Fruit fly (Drosophila melanogaster) whole organism, embryonic: ENCODE data around the gene Sec15.

ENCODE experiments used
- Awh ChIP-seq: fragments of 200-800 bp; sonication (Bioruptor generic); IDR thresholded peaks from 2 replicates; pipeline ENCODE4, ENCODE4 v1.3.6; 2022; ENCODE audit warnings: missing biosample characterization, missing genetic modification characterization
- C15 ChIP-seq: fragments of 200-800 bp; sonication (Bioruptor generic); IDR thresholded peaks from 3 replicates; pipeline ENCODE4 v1.3.6; 2022; ENCODE audit warnings: missing biosample characterization, missing genetic modification characterization
- CG10979 ChIP-seq: fragments of 200-800 bp; sonication (Bioruptor generic); optimal IDR thresholded peaks from 2 replicates; lab custom pipeline; 2018; ENCODE audit warnings: missing biosample characterization, mild to moderate bottlenecking, missing genetic modification characterization, moderate library complexity
- CG11398 ChIP-seq: fragments of 200-800 bp; sonication (Bioruptor generic); optimal IDR thresholded peaks from 2 replicates; lab custom pipeline; 2016; ENCODE audit warnings: missing biosample characterization, missing genetic modification characterization
- CG11723 ChIP-seq: fragments of 200-800 bp; sonication (Bioruptor generic); optimal IDR thresholded peaks from 2 replicates; lab custom pipeline; 2017; ENCODE audit warnings: missing biosample characterization, mild to moderate bottlenecking, missing genetic modification characterization
- CG12299 ChIP-seq: fragments of 200-800 bp; sonication (Bioruptor generic); optimal IDR thresholded peaks from 2 replicates; lab custom pipeline; 2018; ENCODE audit warnings: missing biosample characterization, mild to moderate bottlenecking, missing genetic modification characterization
- CG17612 ChIP-seq: fragments of 200-800 bp; sonication (Bioruptor generic); IDR thresholded peaks from 2 replicates; pipeline ENCODE4 v1.3.6; 2022; ENCODE audit warnings: missing biosample characterization, missing genetic modification characterization
- CG18599 ChIP-seq: fragments of 200-800 bp; sonication (Bioruptor generic); optimal IDR thresholded peaks from 3 replicates; lab custom pipeline; 2017; ENCODE audit warnings: missing biosample characterization, missing genetic modification characterization, mild to moderate bottlenecking, moderate library complexity, missing genetic modification reagents
- CG2678 ChIP-seq: fragments of 200-800 bp; sonication (Bioruptor generic); optimal IDR thresholded peaks from 3 replicates; lab custom pipeline; 2019; ENCODE audit warnings: missing biosample characterization, mild to moderate bottlenecking, missing genetic modification characterization, moderate library complexity
- CG2875 ChIP-seq: fragments of 200-800 bp; sonication (Bioruptor generic); optimal IDR thresholded peaks from 2 replicates; lab custom pipeline; 2017; ENCODE audit warnings: missing biosample characterization, mild to moderate bottlenecking, missing genetic modification characterization, missing genetic modification reagents
- CG30431 ChIP-seq: fragments of 200-800 bp; sonication (Bioruptor generic); optimal IDR thresholded peaks from 2 replicates; lab custom pipeline; 2017; ENCODE audit warnings: missing biosample characterization, missing genetic modification characterization
- CG33213 ChIP-seq: fragments of 200-800 bp; sonication (Bioruptor generic); optimal IDR thresholded peaks from 3 replicates; lab custom pipeline; 2016; ENCODE audit warnings: missing biosample characterization, missing genetic modification characterization
- CG4424 ChIP-seq: fragments of 200-800 bp; sonication (Bioruptor generic); optimal IDR thresholded peaks from 3 replicates; lab custom pipeline; 2016; ENCODE audit warnings: missing biosample characterization, missing genetic modification characterization
- CG4707 ChIP-seq: fragments of 200-800 bp; sonication (Bioruptor generic); optimal IDR thresholded peaks from 2 replicates; lab custom pipeline; 2018; ENCODE audit warnings: missing biosample characterization, mild to moderate bottlenecking, missing genetic modification characterization, moderate library complexity
- CG5245 ChIP-seq: fragments of 200-800 bp; sonication (Bioruptor generic); optimal IDR thresholded peaks from 3 replicates; lab custom pipeline; 2016; ENCODE audit warnings: missing biosample characterization, missing genetic modification characterization
- CG5953 ChIP-seq: fragments of 200-800 bp; sonication (Bioruptor generic); IDR thresholded peaks from 2 replicates; pipeline ENCODE4 v1.3.6; 2022; ENCODE audit warnings: missing biosample characterization, missing genetic modification characterization
- CG6689 ChIP-seq: fragments of 200-800 bp; sonication (Bioruptor generic); IDR thresholded peaks from 2 replicates; pipeline ENCODE4 v1.3.6; 2022; ENCODE audit warnings: missing biosample characterization, missing genetic modification characterization
- CG6765 ChIP-seq: fragments of 200-800 bp; sonication (Bioruptor generic); optimal IDR thresholded peaks from 3 replicates; lab custom pipeline; 2017; ENCODE audit warnings: missing biosample characterization, mild to moderate bottlenecking, missing genetic modification characterization
- CG7271 ChIP-seq: fragments of 200-800 bp; sonication (Bioruptor generic); optimal IDR thresholded peaks from 2 replicates; lab custom pipeline; 2018; ENCODE audit warnings: missing biosample characterization, mild to moderate bottlenecking, missing genetic modification characterization, moderate library complexity
- CG7928 ChIP-seq: fragments of 200-800 bp; sonication (Bioruptor generic); optimal IDR thresholded peaks from 2 replicates; lab custom pipeline; 2017; ENCODE audit warnings: missing biosample characterization, mild to moderate bottlenecking, missing genetic modification characterization
- CrebB ChIP-seq: fragments of 200-800 bp; sonication (Bioruptor generic); optimal IDR thresholded peaks from 3 replicates; lab custom pipeline; 2018; ENCODE audit warnings: missing biosample characterization, mild to moderate bottlenecking, missing genetic modification characterization
- Dip2 ChIP-seq: fragments of 200-800 bp; sonication (Bioruptor generic); IDR thresholded peaks from 2 replicates; pipeline ENCODE4 v1.3.6; 2022; ENCODE audit warnings: missing biosample characterization, missing genetic modification characterization
- Elba2 ChIP-seq: fragments of 200-800 bp; sonication (Bioruptor generic); optimal IDR thresholded peaks from 3 replicates; lab custom pipeline; 2016; ENCODE audit warnings: missing biosample characterization, missing genetic modification characterization
- Fer2 ChIP-seq: fragments of 200-800 bp; sonication (Bioruptor generic); optimal IDR thresholded peaks from 2 replicates; lab custom pipeline; 2018; ENCODE audit warnings: missing biosample characterization, mild to moderate bottlenecking, missing genetic modification characterization, moderate library complexity
- Lpt ChIP-seq: fragments of >200 bp; optimal IDR thresholded peaks from 2 replicates; lab custom pipeline; 2018; ENCODE audit warnings: missing biosample characterization, missing genetic modification characterization
- Neu2 ChIP-seq: fragments of 200-800 bp; sonication (Bioruptor generic); optimal IDR thresholded peaks from 3 replicates; lab custom pipeline; 2016; ENCODE audit warnings: missing biosample characterization, missing genetic modification characterization, borderline replicate concordance
- Scr ChIP-seq: fragments of 200-800 bp; sonication (Bioruptor generic); IDR thresholded peaks from 2 replicates; pipeline ENCODE4 v1.3.6; 2022; ENCODE audit warnings: missing biosample characterization, missing genetic modification characterization; ENCODE audit not compliant: partially characterized antibody
- Stat92E ChIP-seq, 3 experiments: fragments of >200 bp in 2 of 3; fragments of 200-800 bp in 1 of 3; sonication (Bioruptor generic) in 1 of 3; optimal IDR thresholded peaks; 2 replicates each; lab custom pipeline; 2017 to 2019; ENCODE audit warnings: missing biosample characterization in 3 of 3, missing genetic modification characterization in 3 of 3, mild to moderate bottlenecking in 1 of 3, moderate library complexity in 1 of 3
- Xrp1 ChIP-seq: fragments of 200-800 bp; sonication (Bioruptor generic); IDR thresholded peaks from 2 replicates; pipeline ENCODE4 v1.3.6; 2022; ENCODE audit warnings: missing biosample characterization, missing genetic modification characterization
- amos ChIP-seq: fragments of 200-800 bp; sonication (Bioruptor generic); IDR thresholded peaks from 2 replicates; pipeline ENCODE4 v1.3.6; 2022; ENCODE audit warnings: missing biosample characterization, missing genetic modification characterization; ENCODE audit not compliant: partially characterized antibody
- cad ChIP-seq: fragments of >200 bp; optimal IDR thresholded peaks from 2 replicates; lab custom pipeline; 2017; ENCODE audit warnings: missing biosample characterization, missing genetic modification characterization
- caup ChIP-seq: fragments of 200-800 bp; sonication (Bioruptor generic); optimal IDR thresholded peaks from 3 replicates; lab custom pipeline; 2017; ENCODE audit warnings: missing biosample characterization, mild to moderate bottlenecking, missing genetic modification characterization, moderate library complexity; ENCODE audit not compliant: severe bottlenecking
- chm ChIP-seq: fragments of 200-800 bp; sonication (Bioruptor generic); IDR thresholded peaks from 2 replicates; pipeline ENCODE4 v1.3.6; 2022; ENCODE audit warnings: missing biosample characterization, missing genetic modification characterization
- dpn ChIP-seq, 2 experiments: fragments of 200-800 bp; sonication (Bioruptor generic); optimal IDR thresholded peaks; 3 replicates each; lab custom pipeline; 2016; ENCODE audit warnings: missing biosample characterization in 2 of 2, missing genetic modification characterization in 2 of 2
- fd102C ChIP-seq: fragments of 200-800 bp; sonication (Bioruptor generic); optimal IDR thresholded peaks from 2 replicates; lab custom pipeline; 2018; ENCODE audit warnings: missing biosample characterization, mild to moderate bottlenecking, missing genetic modification characterization, moderate library complexity
- fu2 ChIP-seq: fragments of 200-800 bp; sonication (Bioruptor generic); optimal IDR thresholded peaks from 2 replicates; lab custom pipeline; 2016; ENCODE audit warnings: missing biosample characterization, missing genetic modification characterization
- gt ChIP-seq: fragments of 200-800 bp; sonication (Bioruptor generic); IDR thresholded peaks from 2 replicates; pipeline ENCODE4 v1.3.6; 2022; ENCODE audit warnings: missing biosample characterization, missing genetic modification characterization
- ham ChIP-seq: fragments of 200-800 bp; sonication (Bioruptor generic); IDR thresholded peaks from 2 replicates; pipeline ENCODE4 v1.3.6; 2022; ENCODE audit warnings: missing biosample characterization, missing genetic modification characterization
- jing ChIP-seq: fragments of 200-800 bp; sonication (Bioruptor generic); optimal IDR thresholded peaks from 2 replicates; lab custom pipeline; 2018; ENCODE audit warnings: missing biosample characterization, mild to moderate bottlenecking, missing genetic modification characterization
- lab ChIP-seq: fragments of 200-800 bp; sonication (Bioruptor generic); optimal IDR thresholded peaks from 3 replicates; lab custom pipeline; 2017; ENCODE audit warnings: missing biosample characterization, missing genetic modification characterization, mild to moderate bottlenecking, moderate library complexity, missing genetic modification reagents
- lov ChIP-seq, 2 experiments: fragments of 200-800 bp in 1 of 2; fragments of >200 bp in 1 of 2; sonication (Bioruptor generic) in 1 of 2; IDR thresholded peaks in 1 of 2; optimal IDR thresholded peaks in 1 of 2; 2 replicates in 1 of 2; 3 replicates in 1 of 2; pipeline versions ENCODE4 v1.3.6 to Lab custom; 2017 to 2022; ENCODE audit warnings: missing biosample characterization in 1 of 2, missing genetic modification characterization in 1 of 2
- mam ChIP-seq: fragments of 200-800 bp; sonication (Bioruptor generic); optimal IDR thresholded peaks from 3 replicates; lab custom pipeline; 2016; ENCODE audit warnings: missing biosample characterization, missing genetic modification characterization
- mirr ChIP-seq: fragments of 200-800 bp; sonication (Bioruptor generic); optimal IDR thresholded peaks from 3 replicates; lab custom pipeline; 2018; ENCODE audit warnings: missing biosample characterization, mild to moderate bottlenecking, missing genetic modification characterization
- phol ChIP-seq: fragments of 200-800 bp; sonication (Bioruptor generic); optimal IDR thresholded peaks from 3 replicates; lab custom pipeline; 2018; ENCODE audit warnings: missing biosample characterization, mild to moderate bottlenecking, missing genetic modification characterization, moderate library complexity
- scrt ChIP-seq: fragments of 200-800 bp; sonication (Bioruptor generic); optimal IDR thresholded peaks from 2 replicates; lab custom pipeline; 2018; ENCODE audit warnings: missing biosample characterization, mild to moderate bottlenecking, missing genetic modification characterization, moderate library complexity
- sens ChIP-seq: fragments of 200-800 bp; sonication (Bioruptor generic); peaks from one replicate; lab custom pipeline; 2016; ENCODE audit warnings: missing biosample characterization, missing genetic modification characterization
- sisA ChIP-seq: fragments of 200-800 bp; sonication (Bioruptor generic); IDR thresholded peaks from 2 replicates; pipeline ENCODE4 v1.3.6; 2022; ENCODE audit warnings: missing biosample characterization, missing genetic modification characterization
- trh ChIP-seq: fragments of 200-800 bp; sonication (Bioruptor generic); optimal IDR thresholded peaks from 2 replicates; lab custom pipeline; 2016; ENCODE audit warnings: missing biosample characterization, missing genetic modification characterization
- zfh2 ChIP-seq: fragments of 200-800 bp; sonication (Bioruptor generic); optimal IDR thresholded peaks from 2 replicates; lab custom pipeline; 2016; ENCODE audit warnings: missing biosample characterization, missing genetic modification characterization

Sec15 gene

dm6 chr3R:21065010-21065695 lies 42.6 kb downstream of the Sec15 start, which contains the start of gene AnxB9 (continued):
- TF ChIP-seq C15 (GFP tag; lab: Robert Waterston, UW) (no peak), fu2 (no peak), Neu2 (GFP tag; lab: Kevin White, UChicago) (no peak), CG6689 (GFP tag; lab: Robert Waterston, UW) (no peak), CG4707 (GFP tag; lab: Kevin White, UChicago) (peak; percentile 30), cad (GFP tag; lab: Kevin White, UChicago) (no peak), CG5953 (GFP tag; lab: Robert Waterston, UW) (no peak), CG18599 (GFP tag; lab: Kevin White, UChicago) (peak; percentile 66), CG7928 (GFP tag; lab: Kevin White, UChicago) (no peak), ham (GFP tag; lab: Robert Waterston, UW) (no peak), mirr (GFP tag; lab: Kevin White, UChicago) (peak; percentile 40), lab (GFP tag; lab: Kevin White, UChicago) (peak; percentile 73), CG11723 (GFP tag; lab: Kevin White, UChicago) (peak; percentile 1), scrt (GFP tag; lab: Kevin White, UChicago) (peak; percentile 63), CG6765 (GFP tag; lab: Kevin White, UChicago) (peak; percentile 65), CG4424 (no peak), CG2678 (peak; percentile 37), mam (GFP tag; lab: Kevin White, UChicago) (no peak), CG11398 (GFP tag; lab: Kevin White, UChicago) (no peak), Scr (GFP tag; lab: Robert Waterston, UW) (peak; percentile 67), sisA (GFP tag; lab: Robert Waterston, UW) (no peak), Elba2 (GFP tag; lab: Kevin White, UChicago) (no peak), fd102C (GFP tag; lab: Kevin White, UChicago) (no peak), Stat92E (GFP tag; optimal IDR thresholded peaks at IDR 0.05; lab: Kevin White, UChicago) (peak in 1 of 3 experiments; percentile 37), CG7271 (tag; lab: Kevin White, UChicago) (no peak), CG2875 (GFP tag; lab: Kevin White, UChicago) (no peak), Awh (GFP tag; lab: Robert Waterston, UW) (no peak; the same call in 1 of the 2 replicates), CG30431 (GFP tag; lab: Kevin White, UChicago) (no peak), zfh2 (GFP tag; lab: Kevin White, UChicago) (no peak), CrebB (tag; lab: Kevin White, UChicago) (peak; percentile 50), chm (no peak), amos (peak; percentile 82; the same call in 1 of the 2 replicates), CG33213 (GFP tag; lab: Kevin White, UChicago) (peak; percentile 56), trh (no peak), CG10979 (tag; lab: Kevin White, UChicago) (no peak), jing (GFP tag; lab: Kevin White, UChicago) (no peak), phol (tag; lab: Kevin White, UChicago) (no peak), Fer2 (no peak), Dip2 (GFP tag; lab: Robert Waterston, UW) (no peak), Xrp1 (peak; percentile 16; the same call in 1 of the 2 replicates), CG12299 (tag; lab: Kevin White, UChicago) (peak; percentile 32), caup (peak; percentile 60), sens (GFP tag; lab: Kevin White, UChicago) (peak; percentile 84), gt (GFP tag; lab: Robert Waterston, UW) (no peak), CG5245 (GFP tag; lab: Kevin White, UChicago) (no peak), CG17612 (GFP tag; lab: Robert Waterston, UW) (no peak), dpn (GFP tag; optimal IDR thresholded peaks at IDR 0.05; lab: Kevin White, UChicago) (peak; percentile 23 to 53), lov (optimal IDR thresholded peaks at IDR 0.05; lab: Kevin White, UChicago) (no peak), lov (GFP tag; IDR thresholded peaks at IDR 0.05; lab: Robert Waterston, UW) (0 out of 3 replicates have a peak, but pooled peaks have one; percentile 28), Lpt (no peak)
